Worm (Caenorhabditis elegans): ENCODE results near the gene hgrs-1.

DNA sequence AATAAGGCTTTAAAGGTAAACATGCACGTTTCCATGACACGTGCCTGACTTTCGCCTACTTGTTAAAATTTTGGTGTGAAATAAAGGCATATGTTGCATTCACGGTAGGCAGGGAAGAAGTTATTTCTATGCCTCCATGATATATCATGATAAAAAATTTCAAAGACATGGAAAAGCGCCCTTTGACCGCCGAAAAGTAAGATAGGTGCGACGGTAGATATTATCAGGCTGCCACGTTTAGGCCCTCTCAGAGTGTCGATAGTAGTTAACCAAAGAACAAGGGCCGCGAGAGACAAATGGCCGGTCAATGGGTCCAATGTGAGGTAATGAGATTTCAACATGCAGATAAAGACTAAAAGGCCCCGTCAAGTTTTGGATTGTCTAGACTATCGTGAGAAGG lies 37.3 kb upstream of the hgrs-1 start:
- no peak for TF ChIP-seq snpc-1.1 (tag; optimal IDR thresholded peaks at IDR 0.05; ENCODE audit: insufficient read depth)
- TF ChIP-seq snpc-4 (GFP tag; optimal IDR thresholded peaks at IDR 0.05): no peak
- TF ChIP-seq snpc-4 (tag; optimal IDR thresholded peaks at IDR 0.05): no peak
- TF ChIP-seq lin-26 (GFP tag; IDR thresholded peaks at IDR 0.05): no peak
- no peak for TF ChIP-seq rcor-1 (GFP tag; IDR thresholded peaks at IDR 0.05)
- TF ChIP-seq hlh-12 (tag; optimal IDR thresholded peaks at IDR 0.05): no peak
- TF ChIP-seq ztf-18 (tag; optimal IDR thresholded peaks at IDR 0.05): no peak
- no peak for TF ChIP-seq ztf-25 (GFP tag; IDR thresholded peaks at IDR 0.05)
- no peak for TF ChIP-seq ceh-100 (GFP tag; IDR thresholded peaks at IDR 0.05)
- TF ChIP-seq snpc-3.4 (tag; optimal IDR thresholded peaks at IDR 0.05): no peak
- TF ChIP-seq let-526 (GFP tag; IDR thresholded peaks at IDR 0.05): no peak
